Worm (Caenorhabditis elegans) whole organism, young adult: ENCODE results near the gene lido-8.

Source experiments
- ama-1 ChIP-seq, 3 experiments: fragments of 150-350 bp in 1 of 3; sonication (generic microtip) in 2 of 3; optimal IDR thresholded peaks; 2 replicates each; lab custom pipeline; 2014 to 2018; ENCODE audit warnings: missing biosample characterization in 2 of 3, missing genetic modification characterization in 2 of 3, missing genetic modification reagents in 2 of 3
- ztf-3 ChIP-seq: fragments of 200-800 bp; sonication (Bioruptor generic); optimal IDR thresholded peaks from 2 replicates; lab custom pipeline; 2018; ENCODE audit warnings: mild to moderate bottlenecking, missing genetic modification characterization, missing compliant biosample characterization

DNA sequence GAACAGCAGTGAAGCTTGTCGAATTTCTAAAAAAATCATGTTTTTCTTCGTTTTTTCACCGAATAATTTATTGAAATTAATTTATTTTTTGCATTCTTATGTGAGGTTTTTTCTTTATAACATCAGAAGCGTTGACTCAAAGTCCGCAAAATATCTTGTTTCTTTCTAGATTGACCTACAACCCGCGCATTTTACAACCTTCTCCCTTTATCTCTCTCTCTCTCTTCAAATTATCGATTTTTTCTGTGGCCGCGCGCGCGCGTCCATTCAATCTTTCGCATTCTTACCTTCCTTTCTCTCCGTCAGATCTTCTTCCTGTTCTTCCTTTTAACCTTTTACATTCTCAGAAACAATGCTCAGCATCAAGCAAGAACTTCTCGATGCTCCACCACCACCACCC lies 8.7 kb downstream of the lido-8 start, which contains the start of gene lido-12:
- no peak for TF ChIP-seq ama-1 (optimal IDR thresholded peaks at IDR 0.05; lab: Kevin White, UChicago)
- TF ChIP-seq ama-1 (GFP tag; optimal IDR thresholded peaks at IDR 0.05; lab: Kevin White, UChicago) = no peak
- no peak for TF ChIP-seq ztf-3 (GFP tag; lab: Kevin White, UChicago)
